Fruit fly (Drosophila melanogaster) S2 (cell line): ENCODE results near the gene dec.

ENCODE experiments used
- CG8478 ChIP-seq: fragments of >200 bp; optimal IDR thresholded peaks from 2 replicates; lab custom pipeline; 2018
- CTCF ChIP-seq, 2 experiments: fragments of >200 bp; optimal IDR thresholded peaks; 2 replicates each; lab custom pipeline; 2018

DNA sequence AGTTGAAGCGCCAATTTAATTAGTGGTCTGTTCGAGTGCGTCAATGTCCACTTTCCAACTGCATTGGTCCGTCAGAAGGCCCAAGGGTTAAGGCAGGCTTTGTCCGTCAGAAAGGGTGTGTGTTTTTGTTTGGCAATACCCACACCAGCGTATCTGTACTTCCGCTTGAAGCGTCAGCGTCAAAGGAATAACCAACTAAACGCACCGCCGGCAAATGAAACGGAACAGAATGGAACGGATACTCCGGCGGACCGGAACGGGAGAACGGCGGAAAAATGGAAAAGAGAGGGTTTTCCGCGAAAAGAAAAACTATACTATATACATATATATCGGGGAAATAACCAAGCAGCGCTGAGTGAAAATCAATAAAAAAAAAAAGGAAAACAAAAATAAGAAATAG lies 50.1 kb downstream of the dec start:
- TF ChIP-seq CG8478 (lab: Kevin White, UChicago) (no peak), CTCF (optimal IDR thresholded peaks at IDR 0.05; lab: Kevin White, UChicago) (no peak)
